Worm (Caenorhabditis elegans) whole organism, L4 larva: ENCODE data around the gene F10E7.1.

Experiments used
- F44E2.7 ChIP-seq: fragments of 200-800 bp; sonication (Bioruptor generic); IDR thresholded peaks from 2 replicates; pipeline ENCODE4 v2.1.2; 2022; ENCODE audit warnings: missing genetic modification characterization, missing compliant biosample characterization
- F49E8.2 ChIP-seq: sonication (generic microtip); optimal IDR thresholded peaks from 2 replicates; lab custom pipeline; 2016; ENCODE audit warnings: missing compliant biosample characterization, mild to moderate bottlenecking, missing genetic modification characterization, borderline replicate concordance
- T20F7.1 ChIP-seq: fragments of 200-800 bp; sonication (Bioruptor generic); optimal IDR thresholded peaks from 2 replicates; lab custom pipeline; 2018; ENCODE audit warnings: mild to moderate bottlenecking, missing genetic modification characterization, missing compliant biosample characterization
- T26A8.4 ChIP-seq: fragments of 200-800 bp; sonication (Bioruptor generic); IDR thresholded peaks from 2 replicates; pipeline ENCODE4 v1.3.6; 2022; ENCODE audit warnings: missing genetic modification characterization, missing compliant biosample characterization
- aly-2 ChIP-seq: sonication (generic microtip); optimal IDR thresholded peaks from 2 replicates; lab custom pipeline; 2018; ENCODE audit warnings: missing biosample characterization, missing genetic modification characterization
- ama-1 ChIP-seq: fragments of 150-350 bp; optimal IDR thresholded peaks from 2 replicates; lab custom pipeline; 2014; ENCODE audit warnings: inconsistent platforms, mixed read lengths
- arid-1 ChIP-seq: fragments of 200-800 bp; sonication (Bioruptor generic); conservative IDR thresholded peaks from 2 replicates; pipeline ENCODE4 v1.3.6; 2022; ENCODE audit warnings: missing genetic modification reagents, missing genetic modification characterization, missing compliant biosample characterization
- ceh-62 ChIP-seq: sonication (generic microtip); optimal IDR thresholded peaks from 2 replicates; lab custom pipeline; 2017; ENCODE audit warnings: missing biosample characterization, missing genetic modification characterization
- daf-16 ChIP-seq, 3 experiments: sonication (generic microtip); optimal IDR thresholded peaks; 2 replicates each; lab custom pipeline; 2016 to 2017; ENCODE audit warnings: missing genetic modification characterization in 3 of 3, missing genetic modification reagents in 3 of 3, mild to moderate bottlenecking in 2 of 3, missing compliant biosample characterization in 2 of 3, missing biosample characterization in 1 of 3, moderate library complexity in 1 of 3
- daf-8 ChIP-seq: fragments of 200-800 bp; sonication (Bioruptor generic); IDR thresholded peaks from 2 replicates; pipeline ENCODE4 v1.3.6; 2022; ENCODE audit warnings: missing genetic modification characterization, missing compliant biosample characterization
- dmd-6 ChIP-seq: fragments of 200-800 bp; sonication (Bioruptor generic); IDR thresholded peaks from 2 replicates; pipeline ENCODE4 v1.3.6; 2022; ENCODE audit warnings: missing genetic modification reagents, missing genetic modification characterization, missing compliant biosample characterization
- duxl-1 ChIP-seq: sonication (generic microtip); optimal IDR thresholded peaks from 2 replicates; lab custom pipeline; 2016; ENCODE audit warnings: mild to moderate bottlenecking, missing genetic modification characterization, moderate library complexity, missing compliant biosample characterization; ENCODE audit not compliant: poor library complexity
- hif-1 ChIP-seq, 2 experiments: sonication (generic microtip); optimal IDR thresholded peaks; 2 replicates each; lab custom pipeline; 2016 to 2017; ENCODE audit warnings: missing compliant biosample characterization in 2 of 2, missing genetic modification characterization in 2 of 2, missing genetic modification reagents in 2 of 2, missing genotype in 2 of 2, mild to moderate bottlenecking in 1 of 2
- hlh-11 ChIP-seq: fragments of 200-800 bp; sonication (Bioruptor generic); optimal IDR thresholded peaks from 2 replicates; lab custom pipeline; 2018; ENCODE audit warnings: mild to moderate bottlenecking, missing genetic modification characterization, missing compliant biosample characterization
- hmg-1.1 ChIP-seq: fragments of 200-800 bp; sonication (Bioruptor generic); IDR thresholded peaks from 2 replicates; pipeline ENCODE4 v1.3.6; 2022; ENCODE audit warnings: missing genetic modification reagents, missing genetic modification characterization, missing compliant biosample characterization
- lim-7 ChIP-seq: fragments of 200-800 bp; sonication (Bioruptor generic); IDR thresholded peaks from 2 replicates; pipeline ENCODE4 v1.3.6; 2022; ENCODE audit warnings: missing genetic modification characterization, missing compliant biosample characterization
- lin-1 ChIP-seq: fragments of 200-800 bp; sonication (Bioruptor generic); IDR thresholded peaks from 2 replicates; pipeline ENCODE4 v1.3.6; 2022; ENCODE audit warnings: missing genetic modification reagents, missing genetic modification characterization, missing compliant biosample characterization
- lin-29 ChIP-seq: fragments of 200-800 bp; sonication (Bioruptor generic); IDR thresholded peaks from 2 replicates; pipeline ENCODE4 v1.3.6; 2022; ENCODE audit warnings: missing genetic modification reagents, missing genetic modification characterization, missing compliant biosample characterization
- lin-38 ChIP-seq: fragments of 200-800 bp; sonication (Bioruptor generic); IDR thresholded peaks from 2 replicates; pipeline ENCODE4 v1.3.6; 2022; ENCODE audit warnings: missing genetic modification reagents, missing genetic modification characterization, missing compliant biosample characterization
- lsy-2 ChIP-seq, 2 experiments: fragments of 150-350 bp in 1 of 2; sonication (generic microtip) in 1 of 2; optimal IDR thresholded peaks; 2 replicates each; lab custom pipeline; 2014 to 2017; ENCODE audit warnings: missing biosample characterization in 2 of 2, missing genetic modification characterization in 2 of 2
- madf-5 ChIP-seq, 2 experiments: fragments of 200-800 bp; sonication (Bioruptor generic); IDR thresholded peaks; 2 replicates each; pipeline ENCODE4 v1.3.6; 2022; ENCODE audit warnings: missing compliant biosample characterization in 2 of 2, missing genetic modification characterization in 2 of 2
- madf-9 ChIP-seq: fragments of 200-800 bp; sonication (Bioruptor generic); conservative IDR thresholded peaks from 2 replicates; pipeline ENCODE4 v1.3.6; 2022; ENCODE audit warnings: missing genetic modification reagents, missing genetic modification characterization, missing compliant biosample characterization
- mep-1 ChIP-seq: fragments of 150-350 bp; sonication (generic microtip); optimal IDR thresholded peaks from 3 replicates; lab custom pipeline; 2014; ENCODE audit warnings: missing biosample characterization, missing genetic modification characterization
- mxl-2 ChIP-seq: fragments of 200-800 bp; sonication (Bioruptor generic); conservative IDR thresholded peaks from 2 replicates; pipeline ENCODE4 v1.3.6; 2022; ENCODE audit warnings: missing genetic modification reagents, missing genetic modification characterization, missing compliant biosample characterization
- nhr-237 ChIP-seq: sonication (generic microtip); optimal IDR thresholded peaks from 2 replicates; lab custom pipeline; 2017; ENCODE audit warnings: missing biosample characterization, missing genetic modification characterization
- nhr-28 ChIP-seq: fragments of 150-350 bp; optimal IDR thresholded peaks from 2 replicates; lab custom pipeline; 2014; ENCODE audit warnings: missing biosample characterization, missing genetic modification characterization
- nhr-42 ChIP-seq: fragments of 200-800 bp; sonication (Bioruptor generic); IDR thresholded peaks from 2 replicates; pipeline ENCODE4 v1.3.6; 2022; ENCODE audit warnings: missing genetic modification characterization, missing compliant biosample characterization
- nhr-6 ChIP-seq: fragments of 150-350 bp; optimal IDR thresholded peaks from 2 replicates; lab custom pipeline; 2014; ENCODE audit warnings: missing biosample characterization, missing genetic modification characterization
- php-3 ChIP-seq: fragments of 200-800 bp; sonication (Bioruptor generic); IDR thresholded peaks from 2 replicates; pipeline ENCODE4 v1.3.6; 2022; ENCODE audit warnings: missing genetic modification reagents, missing genetic modification characterization, missing compliant biosample characterization
- saeg-2 ChIP-seq: fragments of 200-800 bp; sonication (Bioruptor generic); IDR thresholded peaks from 2 replicates; pipeline ENCODE4 v1.3.6; 2022; ENCODE audit warnings: missing genetic modification reagents, missing genetic modification characterization, missing compliant biosample characterization
- snpc-1.2 ChIP-seq: fragments of 200-800 bp; sonication (Bioruptor generic); IDR thresholded peaks from 2 replicates; pipeline ENCODE4 v1.3.6; 2022; ENCODE audit warnings: missing genetic modification reagents, missing genetic modification characterization, missing compliant biosample characterization
- spr-1 ChIP-seq: sonication (generic microtip); optimal IDR thresholded peaks from 2 replicates; lab custom pipeline; 2016; ENCODE audit warnings: mild to moderate bottlenecking, missing genetic modification characterization, missing compliant biosample characterization
- tag-97 ChIP-seq: fragments of 200-800 bp; sonication (Bioruptor generic); IDR thresholded peaks from 2 replicates; pipeline ENCODE4 v1.3.6; 2022; ENCODE audit warnings: missing genetic modification characterization, missing compliant biosample characterization
- unc-39 ChIP-seq: sonication (generic microtip); optimal IDR thresholded peaks from 2 replicates; lab custom pipeline; 2017; ENCODE audit warnings: missing biosample characterization, missing genetic modification characterization
- unc-62 ChIP-seq, 3 experiments: fragments of 150-350 bp in 1 of 3; sonication (generic microtip); optimal IDR thresholded peaks in 2 of 3; peaks in 1 of 3; 1 replicate in 1 of 3; 2 replicates in 2 of 3; lab custom pipeline; 2014 to 2017; ENCODE audit warnings: missing biosample characterization in 3 of 3, missing genetic modification characterization in 3 of 3, missing genetic modification reagents in 3 of 3, missing genotype in 1 of 3
- vab-7 ChIP-seq: fragments of 200-800 bp; sonication (Bioruptor generic); IDR thresholded peaks from 2 replicates; pipeline ENCODE4 v1.3.6; 2022; ENCODE audit warnings: missing genetic modification reagents, missing genetic modification characterization, missing compliant biosample characterization
- zfp-3 ChIP-seq: fragments of 200-800 bp; sonication (Bioruptor generic); conservative IDR thresholded peaks from 2 replicates; pipeline ENCODE4 v1.3.6; 2022; ENCODE audit warnings: missing genetic modification reagents, missing genetic modification characterization, missing compliant biosample characterization

F10E7.1 gene

ce11 chrII:7099231-7099630 lies 27.3 kb upstream of the F10E7.1 start (continued):
- TF ChIP-seq daf-8 (GFP tag; lab: Robert Waterston, UW) = no peak
- no peak for TF ChIP-seq snpc-1.2 (GFP tag; lab: Robert Waterston, UW)
- TF ChIP-seq F49E8.2 = no peak
- no peak for TF ChIP-seq F44E2.7
- no peak for TF ChIP-seq daf-16 (GFP tag; optimal IDR thresholded peaks at IDR 0.05; lab: Kevin White, UChicago)
- no peak for TF ChIP-seq daf-16 (tag; optimal IDR thresholded peaks at IDR 0.05; lab: Kevin White, UChicago)

ce11 chrII:7100838-7101237 lies 25.7 kb upstream of the F10E7.1 start, which contains the start of gene mmaa-1:
Gene mmaa-1, minus strand, starts transcription at chrII:7101165.
- no peak for TF ChIP-seq lim-7 (GFP tag; lab: Robert Waterston, UW)
- peak; percentile 54; the same call in 1 of the 2 replicates for TF ChIP-seq T26A8.4 (GFP tag; lab: Robert Waterston, UW)
- peak; percentile 70 for TF ChIP-seq ama-1
- no peak for TF ChIP-seq nhr-6
- TF ChIP-seq dmd-6 (GFP tag; lab: Robert Waterston, UW) = peak; percentile 44
- TF ChIP-seq hif-1 (tag; optimal IDR thresholded peaks at IDR 0.05; lab: Kevin White, UChicago) = peak in 1 of 2 experiments; percentile 1
- TF ChIP-seq spr-1 = no peak
- no peak for TF ChIP-seq lin-29
- 0 out of 2 replicates have a peak, but pooled peaks have one; percentile 66 for TF ChIP-seq saeg-2
- TF ChIP-seq nhr-42 = no peak
- TF ChIP-seq aly-2 = no peak
- TF ChIP-seq arid-1 = no peak
- no peak for TF ChIP-seq duxl-1 (tag; lab: Kevin White, UChicago)
- TF ChIP-seq lin-38 = peak; percentile 42
- TF ChIP-seq hlh-11 (tag; lab: Kevin White, UChicago) = no peak
- peak; percentile 59 for TF ChIP-seq T20F7.1 (GFP tag; lab: Kevin White, UChicago)
- peak; percentile 85; the same call in 1 of the 2 replicates for TF ChIP-seq zfp-3 (GFP tag; lab: Robert Waterston, UW)
- 0 out of 4 replicates have a peak, but pooled peaks of 1 of the 2 experiments have one; percentile 13 for TF ChIP-seq madf-5 (GFP tag; IDR thresholded peaks at IDR 0.05; lab: Robert Waterston, UW)

ce11 chrII:7102288-7102687 lies 24.3 kb upstream of the F10E7.1 start:
- no peak for TF ChIP-seq mxl-2
- TF ChIP-seq nhr-28 (tag; lab: Kevin White, UChicago) = peak; percentile 25
- TF ChIP-seq lsy-2 (tag; optimal IDR thresholded peaks at IDR 0.05; lab: Kevin White, UChicago) = peak in 1 of 2 experiments; percentile 47
- no peak for TF ChIP-seq php-3
- no peak for TF ChIP-seq ceh-62 (tag; lab: Kevin White, UChicago)
- TF ChIP-seq nhr-237 (tag; lab: Kevin White, UChicago) = no peak
- TF ChIP-seq snpc-1.2 (GFP tag; lab: Robert Waterston, UW) = no peak
- TF ChIP-seq tag-97 = no peak
- no peak for TF ChIP-seq lin-1 (GFP tag; lab: Robert Waterston, UW)
- peak; percentile 14; the same call in 1 of the 2 replicates for TF ChIP-seq hmg-1.1 (GFP tag; lab: Robert Waterston, UW)
- peak; percentile 16 for TF ChIP-seq hlh-11 (tag; lab: Kevin White, UChicago)
- peak in 1 of 2 experiments; percentile 99 for TF ChIP-seq hif-1 (tag; optimal IDR thresholded peaks at IDR 0.05; lab: Kevin White, UChicago)
- TF ChIP-seq mep-1 (tag; lab: Kevin White, UChicago) = no peak
- no peak for TF ChIP-seq vab-7 (GFP tag; lab: Robert Waterston, UW)
- no peak for TF ChIP-seq arid-1
- TF ChIP-seq madf-9 (GFP tag; lab: Robert Waterston, UW) = no peak
- no peak for TF ChIP-seq T20F7.1 (GFP tag; lab: Kevin White, UChicago)
- peak; percentile 41 for TF ChIP-seq dmd-6 (GFP tag; lab: Robert Waterston, UW)

ce11 chrII:7103111-7103510 lies 23.4 kb upstream of the F10E7.1 start:
- TF ChIP-seq unc-39 (tag; lab: Kevin White, UChicago) (no peak), saeg-2 (no peak), unc-62 (GFP tag; optimal IDR thresholded peaks at IDR 0.05 in 1 of 2; lab: Kevin White, UChicago) (peak in 1 of 2 experiments; percentile 93), unc-62 (tag; optimal IDR thresholded peaks at IDR 0.05; lab: Kevin White, UChicago) (no peak)
- TF ChIP-seq, all 104 proteins: peak for 1
